Worm (Caenorhabditis elegans) whole organism, L4/young adult: Measurements from ENCODE around the gene T16G1.6.

Source experiments
- W03F9.2 ChIP-seq: fragments of 150-350 bp; optimal IDR thresholded peaks from 2 replicates; lab custom pipeline; 2014; ENCODE audit warnings: missing biosample characterization, missing genetic modification characterization
- dao-5 ChIP-seq: sonication (generic microtip); optimal IDR thresholded peaks from 2 replicates; lab custom pipeline; 2016; ENCODE audit warnings: missing genotype, missing genetic modification characterization, moderate library complexity, missing compliant biosample characterization
- him-1 ChIP-seq: sonication (generic microtip); optimal IDR thresholded peaks from 2 replicates; lab custom pipeline; 2016; ENCODE audit warnings: missing genotype, missing genetic modification reagents, missing genetic modification characterization, missing compliant biosample characterization

T16G1.6 gene

DNA sequence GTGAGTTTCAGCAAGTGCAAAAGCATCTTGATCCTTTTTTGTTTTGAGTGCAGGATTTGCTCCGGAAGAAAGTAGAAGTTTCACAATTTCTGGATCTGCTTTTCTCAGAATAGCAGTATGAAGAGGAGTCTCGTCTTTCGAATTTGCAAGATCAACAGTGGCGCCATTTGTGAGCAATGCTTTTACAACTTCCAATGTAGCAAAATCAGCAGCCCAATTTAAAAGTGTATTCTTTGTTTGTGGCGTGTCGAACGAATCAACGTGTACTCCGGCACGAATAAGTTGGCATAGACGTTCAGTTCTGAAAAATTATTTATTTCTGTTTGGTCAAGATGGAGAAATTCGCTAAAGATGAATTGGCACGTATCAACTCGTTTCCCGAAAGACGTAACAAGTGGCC is 12.6 kb upstream of the T16G1.6 start, which contains the start of gene T16G1.13:
TSS of gene T16G1.13 (plus strand) at position 301 of the 400 bp plus-strand sequence.
- TF ChIP-seq dao-5 (tag; lab: Kevin White, UChicago) (no peak), W03F9.2 (tag; lab: Kevin White, UChicago) (no peak)

DNA sequence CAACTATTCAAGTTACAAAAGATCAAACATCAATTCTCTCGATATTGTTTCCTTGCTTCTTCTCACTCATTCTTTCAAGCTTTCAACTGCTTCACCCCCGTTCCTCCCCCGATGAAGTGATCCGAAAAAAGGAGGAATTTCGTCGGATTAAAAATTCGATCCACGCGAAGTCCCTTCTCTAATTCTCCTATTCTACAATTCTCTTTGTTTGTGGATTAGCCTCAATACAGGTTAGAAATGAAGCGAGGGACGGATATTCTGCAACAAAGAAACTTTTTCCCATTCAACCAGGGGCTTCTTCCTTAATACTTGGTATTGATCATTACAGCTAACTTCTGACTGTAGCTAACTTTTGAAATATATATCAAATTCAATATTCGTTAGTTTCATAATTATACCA is 7.8 kb upstream of the T16G1.6 start, which contains the start of gene grl-2:
TSS of gene grl-2 (plus strand) at position 301 of the 400 bp plus-strand sequence.
- TF ChIP-seq him-1 (tag; lab: Kevin White, UChicago) (no peak), W03F9.2 (tag; lab: Kevin White, UChicago) (no peak), dao-5 (tag; lab: Kevin White, UChicago) (no peak)

DNA sequence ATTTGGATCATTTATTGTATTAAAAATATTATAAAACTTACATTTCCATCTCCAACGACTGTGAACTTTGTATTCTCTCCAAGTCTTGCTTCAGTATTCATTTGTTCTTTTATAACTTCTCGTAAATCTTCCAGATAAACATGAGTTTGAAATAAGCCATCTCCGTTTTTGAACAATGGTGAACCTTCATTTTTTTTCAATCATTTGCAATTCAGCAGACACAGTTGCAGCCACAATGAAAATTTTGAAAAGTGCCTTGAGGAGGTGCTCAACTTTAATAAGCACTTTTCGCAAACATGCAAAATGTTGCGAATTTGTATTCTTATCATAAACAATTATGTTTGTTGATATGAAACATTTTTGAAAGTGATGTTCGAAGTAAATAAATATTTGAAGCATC is 7.3 kb upstream of the T16G1.6 start, which contains the start of gene T16G1.3:
TSS of gene T16G1.3 (minus strand) at position 101 of the 400 bp plus-strand sequence.
- TF ChIP-seq dao-5 (tag; lab: Kevin White, UChicago) (no peak), him-1 (tag; lab: Kevin White, UChicago) (no peak), W03F9.2 (tag; lab: Kevin White, UChicago) (no peak)

DNA sequence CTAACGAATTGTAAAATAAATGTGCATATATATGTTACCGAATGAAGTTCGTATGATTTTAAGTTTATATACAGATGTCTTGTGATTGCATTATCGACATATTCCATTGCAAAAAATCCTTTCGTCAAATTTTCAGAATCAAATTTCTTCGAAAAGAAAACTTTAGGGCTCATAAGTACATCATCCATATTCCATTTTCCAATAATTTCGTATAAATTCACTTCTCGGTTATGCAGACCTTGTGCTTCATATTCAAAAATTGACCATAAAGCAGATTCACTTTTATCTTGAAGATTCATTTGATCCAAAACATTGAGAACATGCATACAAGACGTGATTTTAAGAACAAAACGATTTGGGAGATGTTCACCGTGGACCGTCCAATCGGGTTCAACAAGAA is 6.4 kb upstream of the T16G1.6 start:
- TF ChIP-seq W03F9.2 (tag; lab: Kevin White, UChicago) (no peak), him-1 (tag; lab: Kevin White, UChicago) (no peak)

DNA sequence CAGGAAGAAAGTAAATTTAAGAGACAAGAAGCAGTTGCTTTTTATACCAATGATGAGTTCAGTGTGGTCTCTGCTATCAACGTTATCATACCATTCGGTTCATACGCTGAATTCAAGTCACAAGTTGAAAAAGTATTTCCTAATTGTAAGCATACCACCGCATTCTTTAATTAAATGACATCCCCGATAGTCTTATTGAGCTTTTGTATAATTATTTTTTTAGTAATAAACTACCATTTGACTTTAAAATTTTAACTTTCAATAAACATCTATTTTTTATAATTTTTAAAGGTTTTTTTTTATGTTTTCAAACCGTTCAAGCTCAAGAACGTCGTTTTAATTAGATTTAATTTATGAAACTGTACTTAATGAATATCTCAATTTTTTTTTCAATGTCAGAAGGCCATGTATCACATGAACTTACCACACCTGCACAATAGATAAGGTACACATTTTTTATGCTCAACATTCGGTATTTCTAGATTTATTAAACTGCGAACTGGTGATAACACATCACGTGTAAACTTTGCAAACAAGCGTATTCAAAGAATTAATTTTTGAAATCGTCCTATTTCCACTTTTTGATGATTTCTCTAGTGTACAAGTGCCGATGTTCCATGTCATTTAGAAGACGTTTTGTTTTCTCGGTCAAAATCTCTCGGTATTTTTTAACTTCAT is 5.0 kb upstream of the T16G1.6 start, which contains the start of gene T16G1.4:
TSS of gene T16G1.4 (minus strand) at position 51 of the 678 bp plus-strand sequence.
- TF ChIP-seq W03F9.2 (tag; lab: Kevin White, UChicago) (no peak), him-1 (tag; lab: Kevin White, UChicago) (no peak), dao-5 (tag; lab: Kevin White, UChicago) (no peak)

DNA sequence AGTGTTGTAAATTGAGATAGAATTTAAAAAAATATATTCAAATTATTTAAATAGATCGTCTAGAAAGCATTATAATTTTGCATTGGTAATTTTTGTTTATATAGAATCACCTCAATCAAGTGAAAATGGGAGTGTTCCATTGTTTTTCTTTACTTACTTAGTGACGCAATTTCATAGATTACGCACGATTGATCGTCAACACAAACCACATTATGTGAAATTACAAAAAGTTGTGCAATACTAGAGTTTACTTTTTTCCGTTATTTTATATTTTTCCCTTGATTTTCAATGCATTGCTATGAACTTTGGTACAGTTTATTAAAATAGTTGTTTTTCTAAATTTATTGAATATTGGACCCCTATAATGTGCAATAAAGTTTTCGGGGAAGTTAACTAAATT is 2.5 kb upstream of the T16G1.6 start, which contains the start of gene T16G1.5:
TSS of gene T16G1.5 (minus strand) at position 119 of the 400 bp plus-strand sequence.
- no peak for TF ChIP-seq W03F9.2 (tag; lab: Kevin White, UChicago)
- no peak for TF ChIP-seq him-1 (tag; lab: Kevin White, UChicago)
- no peak for TF ChIP-seq dao-5 (tag; lab: Kevin White, UChicago)

DNA sequence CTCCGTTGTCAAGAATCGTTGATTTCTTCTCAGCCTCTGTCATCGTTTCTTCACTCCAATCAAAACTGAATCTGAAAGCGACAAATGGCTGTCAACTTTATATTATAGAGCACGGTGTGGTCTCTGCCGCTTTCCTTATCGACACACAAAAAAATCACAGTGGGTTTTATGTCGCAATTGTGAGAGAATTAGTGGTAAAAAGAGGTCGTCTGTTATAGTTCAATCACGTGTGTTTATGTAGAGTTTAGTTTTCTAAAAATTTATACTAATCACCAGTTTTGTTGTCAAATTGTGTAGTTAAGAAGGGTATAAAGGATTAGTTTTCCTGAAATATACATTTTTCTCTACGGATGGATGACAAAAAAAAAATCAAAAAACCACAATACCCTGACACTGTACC is 2.0 kb downstream of the T16G1.6 start, which contains the start of gene T16G1.7:
TSS of gene T16G1.7 (minus strand) at position 137 of the 400 bp plus-strand sequence.
- no peak for TF ChIP-seq W03F9.2 (tag; lab: Kevin White, UChicago)
- TF ChIP-seq him-1 (tag; lab: Kevin White, UChicago): no peak
- no peak for TF ChIP-seq dao-5 (tag; lab: Kevin White, UChicago)

DNA sequence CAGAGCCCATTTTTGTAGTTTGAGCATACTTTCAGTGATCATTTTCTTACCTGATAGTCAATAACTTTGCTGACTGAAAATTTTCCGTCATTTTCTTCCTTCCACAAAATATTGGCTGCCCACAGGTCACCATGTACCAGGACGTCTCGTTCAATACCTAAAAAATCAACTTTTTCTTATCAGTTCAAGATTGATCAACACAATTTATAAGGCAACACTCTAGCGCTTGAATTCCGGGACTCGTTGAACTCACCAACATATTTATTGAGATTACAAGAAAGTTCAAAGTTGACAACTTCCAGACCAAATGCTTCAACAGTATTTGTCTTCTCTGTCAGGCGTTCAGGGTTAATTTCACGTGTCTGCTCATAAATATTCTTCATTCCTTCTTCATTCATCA is 3.3 kb downstream of the T16G1.6 start:
- TF ChIP-seq dao-5 (tag; lab: Kevin White, UChicago): no peak
- no peak for TF ChIP-seq him-1 (tag; lab: Kevin White, UChicago)
- no peak for TF ChIP-seq W03F9.2 (tag; lab: Kevin White, UChicago)

DNA sequence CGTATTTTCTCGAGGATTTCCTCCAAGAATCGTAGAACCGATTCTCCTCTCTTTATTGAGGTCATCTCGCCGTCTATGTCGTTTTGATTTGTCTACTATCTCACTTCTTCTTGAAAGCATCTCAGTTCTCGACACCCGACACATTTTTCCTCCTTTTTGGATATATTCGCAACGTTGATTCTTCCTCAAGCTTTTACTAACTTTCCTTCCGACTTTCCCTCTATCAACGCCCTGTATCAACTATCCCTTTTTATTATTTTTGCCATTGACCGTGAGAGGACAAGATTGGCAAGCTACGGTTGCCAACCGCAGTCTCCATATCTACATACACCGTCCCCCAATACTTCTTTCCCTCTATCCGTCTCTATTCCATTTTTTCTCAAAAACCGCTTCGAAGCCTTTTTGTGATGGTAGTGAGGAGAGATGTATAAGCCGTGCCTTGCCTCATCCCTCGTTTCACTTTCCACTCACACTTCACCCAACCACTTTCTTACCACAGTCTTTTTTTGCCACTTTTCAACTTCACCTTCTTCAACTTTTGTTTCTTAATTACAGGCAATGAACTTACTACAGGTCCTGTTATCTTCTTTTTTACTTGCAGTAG is 7.9 kb downstream of the T16G1.6 start, which contains the start of gene T16G1.2:
TSS of gene T16G1.2 (plus strand) at position 554 of the 604 bp plus-strand sequence.
- TF ChIP-seq W03F9.2 (tag; lab: Kevin White, UChicago): no peak
- TF ChIP-seq dao-5 (tag; lab: Kevin White, UChicago): no peak
- TF ChIP-seq him-1 (tag; lab: Kevin White, UChicago): no peak

DNA sequence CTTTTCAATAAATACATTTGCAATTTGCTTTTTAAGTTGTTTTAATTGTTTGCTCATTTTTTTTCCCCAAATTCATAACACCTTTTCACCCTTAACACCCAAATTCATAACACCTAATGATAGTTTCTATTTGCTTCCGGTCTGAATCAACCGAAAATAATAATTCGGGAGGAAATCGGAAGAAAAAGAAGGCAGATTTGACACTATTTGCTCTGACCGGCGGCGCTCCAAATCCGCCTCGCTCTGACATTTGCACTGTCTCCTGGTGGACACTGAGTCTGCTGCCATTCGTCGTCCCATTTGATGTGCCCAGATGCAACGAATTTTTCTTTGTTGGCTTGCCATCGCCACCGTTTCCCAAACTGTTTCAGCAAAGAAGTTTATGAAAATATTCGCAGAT is 12.8 kb downstream of the T16G1.6 start, which contains the start of gene pqn-67:
TSS of gene pqn-67 (plus strand) at position 301 of the 400 bp plus-strand sequence.
- no peak for TF ChIP-seq him-1 (tag; lab: Kevin White, UChicago)

DNA sequence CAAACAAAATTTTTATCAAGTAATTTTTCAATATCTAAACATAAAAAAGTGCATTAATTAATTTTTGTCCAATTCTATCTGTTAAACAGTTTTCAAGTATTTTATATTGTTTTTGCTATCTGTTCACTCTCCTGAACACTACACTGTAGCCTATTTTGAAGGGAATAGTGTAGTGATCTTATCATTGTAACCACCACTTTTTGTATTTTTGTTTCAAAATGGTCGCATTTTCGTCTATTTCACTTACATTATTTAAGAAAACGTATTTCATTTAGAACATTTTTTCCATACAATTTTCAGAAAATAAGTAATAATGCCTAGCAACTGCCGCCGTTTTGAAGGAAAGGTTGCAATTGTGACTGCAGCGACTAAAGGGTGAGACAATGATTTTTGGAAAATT is 14.7 kb downstream of the T16G1.6 start, which contains the start of gene dhrs-4:
TSS of gene dhrs-4 (plus strand) at position 301 of the 400 bp plus-strand sequence.
- no peak for TF ChIP-seq W03F9.2 (tag; lab: Kevin White, UChicago)
- TF ChIP-seq dao-5 (tag; lab: Kevin White, UChicago): no peak
- TF ChIP-seq him-1 (tag; lab: Kevin White, UChicago): no peak

DNA sequence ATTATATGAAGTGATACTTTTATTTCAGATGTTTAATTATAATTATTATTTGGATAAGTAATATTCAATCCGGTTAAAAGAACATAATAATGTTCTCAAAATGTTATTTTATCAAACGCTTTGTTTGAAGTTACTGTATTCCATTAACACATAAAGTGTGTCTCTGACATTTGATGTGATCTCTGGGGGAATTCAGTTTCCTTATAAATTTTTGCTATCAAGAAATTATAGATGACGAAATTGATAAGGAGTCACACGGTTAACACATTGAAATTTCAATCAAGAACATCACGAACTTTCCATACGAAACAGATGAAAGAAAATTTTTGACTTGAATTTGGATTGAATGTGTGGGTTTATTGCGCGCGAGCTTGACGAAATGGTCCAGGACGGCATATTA is 15.3 kb downstream of the T16G1.6 start:
- TF ChIP-seq dao-5 (tag; lab: Kevin White, UChicago) (no peak), him-1 (tag; lab: Kevin White, UChicago) (no peak), W03F9.2 (tag; lab: Kevin White, UChicago) (no peak)

DNA sequence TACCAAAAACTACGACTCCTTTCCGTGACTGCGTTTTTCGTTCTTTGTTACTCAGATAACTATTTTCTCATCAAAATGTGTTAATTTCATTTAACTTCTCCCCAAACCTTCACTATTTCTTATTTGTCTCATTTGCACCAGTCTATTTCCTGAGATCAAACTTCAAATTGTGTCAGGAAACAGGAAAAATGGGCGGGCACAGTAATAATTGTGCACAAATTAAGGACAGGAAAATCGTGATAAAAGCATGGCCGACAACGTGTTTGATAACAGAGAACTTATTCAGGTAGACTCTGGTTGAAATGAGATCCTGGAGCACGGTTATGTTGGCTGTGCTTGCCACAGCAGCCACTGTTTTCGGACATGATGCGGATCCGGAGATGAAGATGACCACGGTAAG is 17.3 kb downstream of the T16G1.6 start, which contains the start of gene lipl-1:
TSS of gene lipl-1 (plus strand) at position 282 of the 400 bp plus-strand sequence.
- TF ChIP-seq dao-5 (tag; lab: Kevin White, UChicago) (no peak), him-1 (tag; lab: Kevin White, UChicago) (no peak), W03F9.2 (tag; lab: Kevin White, UChicago) (no peak)
